Worm (Caenorhabditis elegans) whole organism, L1 larva: ENCODE measurements around the gene rpn-12.

Experiments used
- C04F5.9 ChIP-seq: sonication (generic microtip); optimal IDR thresholded peaks from 2 replicates; lab custom pipeline; 2016; ENCODE audit warnings: missing genetic modification characterization, missing compliant biosample characterization
- F16B12.6 ChIP-seq: fragments of 150-350 bp; optimal IDR thresholded peaks from 2 replicates; lab custom pipeline; 2014; ENCODE audit warnings: missing biosample characterization, missing genetic modification characterization
- Y116A8C.19 ChIP-seq: sonication (generic microtip); optimal IDR thresholded peaks from 2 replicates; lab custom pipeline; 2016; ENCODE audit warnings: missing compliant biosample characterization, missing genetic modification characterization, borderline replicate concordance
- aly-2 ChIP-seq: fragments of 150-350 bp; optimal IDR thresholded peaks from 2 replicates; lab custom pipeline; 2014; ENCODE audit warnings: missing biosample characterization, missing genetic modification characterization
- ceh-63 ChIP-seq: fragments of 200-800 bp; sonication (Bioruptor generic); optimal IDR thresholded peaks from 2 replicates; lab custom pipeline; 2018; ENCODE audit warnings: mild to moderate bottlenecking, missing genetic modification characterization, missing compliant biosample characterization
- ceh-88 ChIP-seq: fragments of 200-800 bp; sonication (Bioruptor generic); IDR thresholded peaks from 2 replicates; pipeline ENCODE4 v1.3.6; 2022; ENCODE audit warnings: missing genetic modification characterization, missing compliant biosample characterization
- ceh-90 ChIP-seq: sonication (generic microtip); optimal IDR thresholded peaks from 2 replicates; lab custom pipeline; 2016; ENCODE audit warnings: missing genetic modification characterization, missing compliant biosample characterization
- ces-1 ChIP-seq: fragments of 150-350 bp; optimal IDR thresholded peaks from 2 replicates; lab custom pipeline; 2014; ENCODE audit warnings: missing biosample characterization, missing genetic modification reagents, missing genetic modification characterization
- efl-3 ChIP-seq: fragments of 200-800 bp; sonication (Bioruptor generic); optimal IDR thresholded peaks from 2 replicates; lab custom pipeline; 2018; ENCODE audit warnings: mild to moderate bottlenecking, missing genetic modification characterization, missing compliant biosample characterization
- elt-3 ChIP-seq, 6 experiments: fragments of 150-350 bp in 1 of 6; sonication (generic microtip); optimal IDR thresholded peaks; 2 replicates each; lab custom pipeline; 2017 to 2018; ENCODE audit warnings: missing biosample characterization in 6 of 6, missing genetic modification characterization in 6 of 6, inconsistent platforms in 1 of 6
- fkh-4 ChIP-seq: sonication (generic microtip); optimal IDR thresholded peaks from 2 replicates; lab custom pipeline; 2016; ENCODE audit warnings: missing compliant biosample characterization, missing genetic modification characterization, borderline replicate concordance
- fos-1 ChIP-seq: fragments of 150-350 bp; optimal IDR thresholded peaks from 2 replicates; lab custom pipeline; 2014; ENCODE audit warnings: missing biosample characterization, missing genetic modification characterization
- hlh-17 ChIP-seq: fragments of 200-800 bp; sonication (Bioruptor generic); optimal IDR thresholded peaks from 2 replicates; lab custom pipeline; 2018; ENCODE audit warnings: missing genetic modification characterization, mild to moderate bottlenecking, missing compliant biosample characterization, moderate library complexity, borderline replicate concordance
- hpl-2 ChIP-seq: fragments of 150-350 bp; optimal IDR thresholded peaks from 2 replicates; lab custom pipeline; 2014; ENCODE audit warnings: missing biosample characterization, missing genetic modification reagents, missing genetic modification characterization
- lin-13 ChIP-seq: fragments of 150-350 bp; optimal IDR thresholded peaks from 2 replicates; lab custom pipeline; 2014; ENCODE audit warnings: missing biosample characterization, missing genetic modification reagents, missing genetic modification characterization
- lin-15B ChIP-seq: fragments of 150-350 bp; sonication (generic microtip); optimal IDR thresholded peaks from 3 replicates; lab custom pipeline; 2014; ENCODE audit warnings: missing biosample characterization, missing genetic modification characterization
- lir-3 ChIP-seq: sonication (generic microtip); optimal IDR thresholded peaks from 2 replicates; lab custom pipeline; 2016; ENCODE audit warnings: mild to moderate bottlenecking, missing genetic modification characterization, moderate library complexity, missing compliant biosample characterization; ENCODE audit not compliant: poor library complexity
- mab-9 ChIP-seq: fragments of 200-800 bp; sonication (Bioruptor generic); IDR thresholded peaks from 2 replicates; pipeline ENCODE4 v1.3.6; 2022; ENCODE audit warnings: missing genetic modification reagents, missing genetic modification characterization, missing compliant biosample characterization
- mdl-1 ChIP-seq, 2 experiments: fragments of 150-350 bp; optimal IDR thresholded peaks; 2 replicates each; lab custom pipeline; 2014 to 2017; ENCODE audit warnings: missing biosample characterization in 2 of 2, missing genetic modification characterization in 2 of 2, inconsistent platforms in 1 of 2
- mef-2 ChIP-seq: fragments of 150-350 bp; optimal IDR thresholded peaks from 2 replicates; lab custom pipeline; 2014; ENCODE audit warnings: missing biosample characterization, missing genetic modification characterization
- mep-1 ChIP-seq: fragments of 150-350 bp; optimal IDR thresholded peaks from 2 replicates; lab custom pipeline; 2014; ENCODE audit warnings: missing biosample characterization, missing genetic modification characterization
- nhr-19 ChIP-seq: fragments of 200-800 bp; sonication (Bioruptor generic); conservative IDR thresholded peaks from 2 replicates; pipeline ENCODE4 v1.3.6; 2022; ENCODE audit warnings: missing genetic modification characterization, missing compliant biosample characterization
- nhr-20 ChIP-seq: sonication (generic microtip); optimal IDR thresholded peaks from 2 replicates; lab custom pipeline; 2016; ENCODE audit warnings: mild to moderate bottlenecking, missing genetic modification characterization, missing compliant biosample characterization
- nhr-237 ChIP-seq: fragments of 150-350 bp; optimal IDR thresholded peaks from 2 replicates; lab custom pipeline; 2014; ENCODE audit warnings: missing biosample characterization, missing genetic modification characterization
- nhr-71 ChIP-seq: sonication (generic microtip); optimal IDR thresholded peaks from 2 replicates; lab custom pipeline; 2016; ENCODE audit warnings: mild to moderate bottlenecking, missing genetic modification characterization, moderate library complexity, missing compliant biosample characterization
- nhr-76 ChIP-seq: sonication (generic microtip); optimal IDR thresholded peaks from 2 replicates; lab custom pipeline; 2017; ENCODE audit warnings: missing biosample characterization, missing genetic modification characterization
- nhr-90 ChIP-seq: sonication (generic microtip); optimal IDR thresholded peaks from 2 replicates; lab custom pipeline; 2016; ENCODE audit warnings: mild to moderate bottlenecking, missing genetic modification characterization, missing compliant biosample characterization; ENCODE audit not compliant: poor library complexity
- pax-3 ChIP-seq: fragments of 200-800 bp; sonication (Bioruptor generic); optimal IDR thresholded peaks from 2 replicates; lab custom pipeline; 2018; ENCODE audit warnings: mild to moderate bottlenecking, missing genetic modification characterization, moderate library complexity, missing compliant biosample characterization
- rnt-1 ChIP-seq: sonication (generic microtip); optimal IDR thresholded peaks from 2 replicates; lab custom pipeline; 2016; ENCODE audit warnings: mild to moderate bottlenecking, missing genetic modification characterization, moderate library complexity, missing compliant biosample characterization
- snu-23 ChIP-seq: sonication (generic microtip); optimal IDR thresholded peaks from 2 replicates; lab custom pipeline; 2016; ENCODE audit warnings: missing genetic modification characterization, missing compliant biosample characterization
- sox-4 ChIP-seq: sonication (generic microtip); optimal IDR thresholded peaks from 2 replicates; lab custom pipeline; 2016; ENCODE audit warnings: missing genetic modification characterization, missing compliant biosample characterization
- swsn-7 ChIP-seq: sonication (generic microtip); optimal IDR thresholded peaks from 2 replicates; lab custom pipeline; 2016; ENCODE audit warnings: missing genetic modification characterization, missing compliant biosample characterization
- tlp-1 ChIP-seq: fragments of 150-350 bp; optimal IDR thresholded peaks from 2 replicates; lab custom pipeline; 2014; ENCODE audit warnings: missing biosample characterization, missing genetic modification characterization
- unc-130 ChIP-seq: fragments of 150-350 bp; optimal IDR thresholded peaks from 2 replicates; lab custom pipeline; 2017; ENCODE audit warnings: missing biosample characterization, missing genetic modification characterization, inconsistent platforms
- unc-30 ChIP-seq: sonication (generic microtip); optimal IDR thresholded peaks from 2 replicates; lab custom pipeline; 2017; ENCODE audit warnings: missing biosample characterization, missing genetic modification characterization
- unc-62 ChIP-seq: fragments of 150-350 bp; optimal IDR thresholded peaks from 2 replicates; lab custom pipeline; 2014; ENCODE audit warnings: missing biosample characterization, missing genetic modification reagents, missing genetic modification characterization
- unc-86 ChIP-seq: sonication (generic microtip); optimal IDR thresholded peaks from 2 replicates; lab custom pipeline; 2016; ENCODE audit warnings: missing genetic modification characterization, missing compliant biosample characterization
- xbp-1 ChIP-seq: sonication (generic microtip); optimal IDR thresholded peaks from 2 replicates; lab custom pipeline; 2016; ENCODE audit warnings: missing genetic modification characterization, missing compliant biosample characterization
- zag-1 ChIP-seq: fragments of 150-350 bp; optimal IDR thresholded peaks from 2 replicates; lab custom pipeline; 2014; ENCODE audit warnings: missing biosample characterization, missing genetic modification characterization
- zip-4 ChIP-seq: fragments of 200-800 bp; sonication (Bioruptor generic); optimal IDR thresholded peaks from 2 replicates; lab custom pipeline; 2018; ENCODE audit warnings: mild to moderate bottlenecking, missing genetic modification characterization, moderate library complexity, missing compliant biosample characterization
- ztf-11 ChIP-seq, 2 experiments: sonication (generic microtip); optimal IDR thresholded peaks; 2 replicates each; lab custom pipeline; 2016 to 2017; ENCODE audit warnings: missing genetic modification characterization in 2 of 2, missing biosample characterization in 1 of 2, missing compliant biosample characterization in 1 of 2

The rpn-12 gene

DNA sequence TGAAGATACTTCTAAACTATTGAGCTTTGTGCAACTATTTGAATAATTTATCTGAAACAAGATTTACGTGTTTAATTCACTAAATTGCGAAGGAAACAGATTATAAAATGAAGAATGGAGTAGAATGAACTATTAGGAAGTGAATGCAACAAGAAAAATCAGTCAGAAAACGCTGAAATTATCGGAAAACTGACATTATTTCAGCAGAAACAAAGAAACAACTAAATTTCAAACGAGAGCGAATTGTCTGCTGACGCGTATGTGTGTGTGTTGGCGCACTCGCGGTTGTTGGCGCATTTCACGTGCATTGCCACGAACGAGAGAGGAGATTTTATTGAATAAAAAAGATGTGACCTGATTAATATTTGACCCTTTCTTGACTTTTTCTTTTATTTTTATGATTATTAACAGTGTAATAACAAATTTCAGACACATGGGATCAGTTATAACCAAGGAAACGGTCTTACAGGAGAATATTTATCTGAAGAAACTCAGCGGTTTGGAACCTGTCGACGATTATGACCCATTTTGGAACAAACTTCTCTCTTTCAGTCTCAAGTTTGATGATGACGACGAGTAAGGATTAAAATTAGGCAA is 23.1 kb downstream of the rpn-12 start, which contains the start of the genes trr-1 and C47D12.2 (continued):
- TF ChIP-seq hlh-17 (GFP tag; lab: Kevin White, UChicago) (no peak), nhr-237 (tag; lab: Kevin White, UChicago) (no peak), C04F5.9 (tag; lab: Kevin White, UChicago) (no peak), nhr-20 (tag; lab: Kevin White, UChicago) (peak; percentile 68), rnt-1 (peak; percentile 87), aly-2 (peak; percentile 49), swsn-7 (tag; lab: Kevin White, UChicago) (peak; percentile 68), unc-86 (tag; lab: Kevin White, UChicago) (peak; percentile 48)

DNA sequence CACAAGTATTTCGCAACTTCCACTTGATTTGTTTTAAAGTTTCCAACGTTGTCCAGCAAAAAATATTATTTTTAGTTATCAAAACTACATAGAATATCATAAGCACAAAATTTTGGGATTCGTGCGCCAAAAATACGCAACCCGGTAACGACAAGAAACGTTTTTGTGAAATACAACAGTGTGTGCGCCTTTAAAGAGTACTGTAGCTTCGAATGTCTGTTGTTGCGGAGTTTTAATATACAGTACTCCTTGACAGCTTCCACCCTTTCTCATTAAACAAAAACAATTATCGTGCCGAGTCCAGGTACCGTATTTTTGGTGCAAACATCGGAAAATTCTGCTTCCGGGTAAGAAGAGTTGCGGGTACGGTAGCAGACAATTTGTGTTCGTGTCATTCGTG is 27.3 kb downstream of the rpn-12 start:
- TF ChIP-seq mab-9 (GFP tag; lab: Robert Waterston, UW) = no peak
- TF ChIP-seq nhr-71 (tag; lab: Kevin White, UChicago) = no peak
- no peak for TF ChIP-seq efl-3 (GFP tag; lab: Kevin White, UChicago)
- TF ChIP-seq ceh-90 = no peak
- TF ChIP-seq F16B12.6 (tag; lab: Kevin White, UChicago) = no peak
- no peak for TF ChIP-seq elt-3 (tag; optimal IDR thresholded peaks at IDR 0.05; lab: Kevin White, UChicago)
- no peak for TF ChIP-seq unc-30
- TF ChIP-seq ceh-88 = no peak
- no peak for TF ChIP-seq ces-1 (GFP tag; lab: Kevin White, UChicago)
- no peak for TF ChIP-seq nhr-20 (tag; lab: Kevin White, UChicago)
- TF ChIP-seq Y116A8C.19 (tag; lab: Kevin White, UChicago) = no peak
- no peak for TF ChIP-seq zag-1 (tag; lab: Kevin White, UChicago)
- TF ChIP-seq snu-23 (GFP tag; lab: Kevin White, UChicago) = no peak
- no peak for TF ChIP-seq C04F5.9 (tag; lab: Kevin White, UChicago)
- TF ChIP-seq zip-4 = no peak
- TF ChIP-seq mef-2 = no peak
- no peak for TF ChIP-seq lin-15B (tag; lab: Kevin White, UChicago)
- TF ChIP-seq ceh-63 (GFP tag; lab: Kevin White, UChicago) = no peak
- TF ChIP-seq fos-1 (tag; lab: Kevin White, UChicago) = no peak
- TF ChIP-seq xbp-1 (tag; lab: Kevin White, UChicago) = no peak

DNA sequence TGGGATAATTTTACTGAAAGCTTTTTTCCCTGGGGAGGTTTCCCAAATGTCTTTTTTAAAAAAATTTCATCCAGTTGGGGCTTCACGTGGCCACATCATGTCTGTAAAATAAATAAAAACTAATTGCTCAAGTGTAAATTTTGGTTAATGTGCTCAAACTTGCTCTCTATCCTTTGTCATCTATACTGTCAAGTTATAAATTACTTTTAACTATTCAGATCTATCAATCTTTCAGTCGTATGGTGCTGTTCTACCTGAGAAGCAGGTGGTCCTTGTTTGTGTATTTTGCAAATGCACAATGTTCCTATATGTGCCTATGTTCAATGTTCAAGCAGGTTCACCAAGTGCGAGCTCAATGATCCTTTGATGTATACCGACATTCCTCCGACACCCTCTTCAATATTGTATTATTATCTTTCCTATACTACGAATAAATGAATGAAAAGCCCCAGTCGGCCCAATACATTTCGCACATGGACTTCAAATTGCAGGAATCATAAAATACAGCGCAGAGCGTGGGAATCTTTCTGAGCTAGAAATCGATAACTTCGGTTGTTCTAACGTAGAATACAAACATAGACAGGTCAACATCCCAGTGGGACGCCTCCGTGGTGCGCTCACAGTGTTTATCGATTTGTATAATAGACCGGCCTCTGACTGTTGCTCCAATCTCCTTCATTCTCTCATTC is 28.4 kb downstream of the rpn-12 start, which contains the start of the genes sfxn-1.4 and C47D12.4:
Gene sfxn-1.4 (minus strand): TSS at position 101 of the 689 bp plus-strand sequence.
Gene C47D12.4 (plus strand): TSS at position 639 of the 689 bp plus-strand sequence.
- no peak for TF ChIP-seq unc-130
- no peak for TF ChIP-seq mep-1 (tag; lab: Kevin White, UChicago)
- no peak for TF ChIP-seq sox-4
- TF ChIP-seq ztf-11 (tag; optimal IDR thresholded peaks at IDR 0.05; lab: Kevin White, UChicago) = no peak
- TF ChIP-seq ceh-88 = no peak
- TF ChIP-seq nhr-19 (GFP tag; lab: Robert Waterston, UW) = no peak
- no peak for TF ChIP-seq nhr-237 (tag; lab: Kevin White, UChicago)

- TF ChIP-seq efl-3 (GFP tag; lab: Kevin White, UChicago) (no peak), hpl-2 (GFP tag; lab: Kevin White, UChicago) (no peak), fos-1 (tag; lab: Kevin White, UChicago) (no peak), lin-13 (GFP tag; lab: Kevin White, UChicago) (no peak), zag-1 (tag; lab: Kevin White, UChicago) (no peak), mep-1 (tag; lab: Kevin White, UChicago) (no peak), mdl-1 (tag; optimal IDR thresholded peaks at IDR 0.05; lab: Kevin White, UChicago) (no peak), lin-15B (tag; lab: Kevin White, UChicago) (no peak), nhr-90 (no peak), tlp-1 (tag; lab: Kevin White, UChicago) (no peak), pax-3 (no peak), unc-86 (tag; lab: Kevin White, UChicago) (no peak), unc-62 (GFP tag; lab: Kevin White, UChicago) (no peak), ztf-11 (tag; optimal IDR thresholded peaks at IDR 0.05; lab: Kevin White, UChicago) (no peak), fkh-4 (tag; lab: Kevin White, UChicago) (no peak), nhr-76 (tag; lab: Kevin White, UChicago) (no peak), lir-3 (tag; lab: Kevin White, UChicago) (no peak)
These were observed 32.3 kb downstream of the rpn-12 start, which contains the start of gene C47D12.5 for ce11 chrII:11685177-11685576. Gene C47D12.5 (minus strand): TSS chrII:11685277.
